Worm (Caenorhabditis elegans) whole organism, L1 larva: ENCODE results near the gene T11G6.5.

Experiments
- C04F5.9 ChIP-seq: sonication (generic microtip); optimal IDR thresholded peaks from 2 replicates; lab custom pipeline; 2016; ENCODE audit warnings: missing genetic modification characterization, missing compliant biosample characterization
- C16A3.4 ChIP-seq: fragments of 150-350 bp; optimal IDR thresholded peaks from 2 replicates; lab custom pipeline; 2014; ENCODE audit warnings: missing biosample characterization, missing genetic modification characterization
- aha-1 ChIP-seq: fragments of 150-350 bp; optimal IDR thresholded peaks from 2 replicates; lab custom pipeline; 2014; ENCODE audit warnings: missing biosample characterization, missing genetic modification characterization
- blmp-1 ChIP-seq: fragments of 150-350 bp; optimal IDR thresholded peaks from 2 replicates; lab custom pipeline; 2014; ENCODE audit warnings: missing biosample characterization, missing genetic modification characterization
- ceh-63 ChIP-seq: fragments of 200-800 bp; sonication (Bioruptor generic); optimal IDR thresholded peaks from 2 replicates; lab custom pipeline; 2018; ENCODE audit warnings: mild to moderate bottlenecking, missing genetic modification characterization, missing compliant biosample characterization
- ceh-82 ChIP-seq, 3 experiments: fragments of 150-350 bp in 1 of 3; sonication (generic microtip) in 2 of 3; optimal IDR thresholded peaks; 2 replicates each; lab custom pipeline; 2014 to 2017; ENCODE audit warnings: missing biosample characterization in 3 of 3, missing genetic modification characterization in 3 of 3
- ces-1 ChIP-seq: fragments of 150-350 bp; optimal IDR thresholded peaks from 2 replicates; lab custom pipeline; 2014; ENCODE audit warnings: missing biosample characterization, missing genetic modification reagents, missing genetic modification characterization
- dpl-1 ChIP-seq, 3 experiments: fragments of 150-350 bp in 2 of 3; sonication (generic microtip) in 1 of 3; optimal IDR thresholded peaks; 2 replicates each; lab custom pipeline; 2014 to 2017; ENCODE audit warnings: missing biosample characterization in 3 of 3, missing genetic modification characterization in 3 of 3, missing genetic modification reagents in 3 of 3
- dsc-1 ChIP-seq: sonication (generic microtip); optimal IDR thresholded peaks from 2 replicates; lab custom pipeline; 2016; ENCODE audit warnings: mild to moderate bottlenecking, missing genetic modification characterization, missing compliant biosample characterization
- efl-1 ChIP-seq, 4 experiments: fragments of 150-350 bp; optimal IDR thresholded peaks in 3 of 4; peaks in 1 of 4; 1 replicate in 1 of 4; 2 replicates in 3 of 4; lab custom pipeline; 2014; ENCODE audit warnings: missing biosample characterization in 2 of 4, missing genetic modification characterization in 2 of 4, missing genetic modification reagents in 2 of 4
- elt-3 ChIP-seq, 6 experiments: fragments of 150-350 bp in 1 of 6; sonication (generic microtip); optimal IDR thresholded peaks; 2 replicates each; lab custom pipeline; 2017 to 2018; ENCODE audit warnings: missing biosample characterization in 6 of 6, missing genetic modification characterization in 6 of 6, inconsistent platforms in 1 of 6
- fkh-10 ChIP-seq: sonication (generic microtip); optimal IDR thresholded peaks from 2 replicates; lab custom pipeline; 2017; ENCODE audit warnings: missing biosample characterization, missing genetic modification reagents, missing genetic modification characterization
- hlh-4 ChIP-seq: sonication (generic microtip); optimal IDR thresholded peaks from 2 replicates; lab custom pipeline; 2016; ENCODE audit warnings: mild to moderate bottlenecking, missing genetic modification characterization, missing compliant biosample characterization
- lin-14 ChIP-seq: fragments of 200-800 bp; sonication (Bioruptor generic); optimal IDR thresholded peaks from 2 replicates; lab custom pipeline; 2018; ENCODE audit warnings: mild to moderate bottlenecking, missing genetic modification characterization, moderate library complexity, missing compliant biosample characterization
- lin-15B ChIP-seq: fragments of 150-350 bp; sonication (generic microtip); optimal IDR thresholded peaks from 3 replicates; lab custom pipeline; 2014; ENCODE audit warnings: missing biosample characterization, missing genetic modification characterization
- lin-35 ChIP-seq, 2 experiments: fragments of 150-350 bp; optimal IDR thresholded peaks; 2 replicates each; lab custom pipeline; 2014; ENCODE audit warnings: missing biosample characterization in 2 of 2, missing genetic modification characterization in 2 of 2, missing genetic modification reagents in 2 of 2
- lsy-2 ChIP-seq, 2 experiments: fragments of 150-350 bp; optimal IDR thresholded peaks; 2 replicates each; lab custom pipeline; 2014; ENCODE audit warnings: missing biosample characterization in 2 of 2, missing genetic modification characterization in 2 of 2
- mdl-1 ChIP-seq, 2 experiments: fragments of 150-350 bp; optimal IDR thresholded peaks; 2 replicates each; lab custom pipeline; 2014 to 2017; ENCODE audit warnings: missing biosample characterization in 2 of 2, missing genetic modification characterization in 2 of 2, inconsistent platforms in 1 of 2
- mep-1 ChIP-seq: fragments of 150-350 bp; optimal IDR thresholded peaks from 2 replicates; lab custom pipeline; 2014; ENCODE audit warnings: missing biosample characterization, missing genetic modification characterization
- nhr-19 ChIP-seq: fragments of 200-800 bp; sonication (Bioruptor generic); conservative IDR thresholded peaks from 2 replicates; pipeline ENCODE4 v1.3.6; 2022; ENCODE audit warnings: missing genetic modification characterization, missing compliant biosample characterization
- nhr-20 ChIP-seq: sonication (generic microtip); optimal IDR thresholded peaks from 2 replicates; lab custom pipeline; 2016; ENCODE audit warnings: mild to moderate bottlenecking, missing genetic modification characterization, missing compliant biosample characterization
- nhr-28 ChIP-seq: fragments of 150-350 bp; optimal IDR thresholded peaks from 2 replicates; lab custom pipeline; 2014; ENCODE audit warnings: missing biosample characterization, missing genetic modification characterization
- nhr-47 ChIP-seq: sonication (generic microtip); optimal IDR thresholded peaks from 2 replicates; lab custom pipeline; 2016; ENCODE audit warnings: mild to moderate bottlenecking, missing genetic modification characterization, moderate library complexity, missing compliant biosample characterization
- nhr-71 ChIP-seq: sonication (generic microtip); optimal IDR thresholded peaks from 2 replicates; lab custom pipeline; 2016; ENCODE audit warnings: mild to moderate bottlenecking, missing genetic modification characterization, moderate library complexity, missing compliant biosample characterization
- nhr-76 ChIP-seq: sonication (generic microtip); optimal IDR thresholded peaks from 2 replicates; lab custom pipeline; 2017; ENCODE audit warnings: missing biosample characterization, missing genetic modification characterization
- nhr-85 ChIP-seq: sonication (generic microtip); peaks from one replicate; lab custom pipeline; 2016; ENCODE audit warnings: missing genetic modification characterization, inconsistent platforms, missing compliant biosample characterization
- skn-1 ChIP-seq: fragments of 150-350 bp; optimal IDR thresholded peaks from 2 replicates; lab custom pipeline; 2014; ENCODE audit warnings: missing biosample characterization, missing genetic modification characterization
- snpc-4 ChIP-seq: fragments of 150-350 bp; optimal IDR thresholded peaks from 2 replicates; lab custom pipeline; 2014; ENCODE audit warnings: missing biosample characterization, missing genetic modification characterization
- snu-23 ChIP-seq: sonication (generic microtip); optimal IDR thresholded peaks from 2 replicates; lab custom pipeline; 2016; ENCODE audit warnings: missing genetic modification characterization, missing compliant biosample characterization
- tbx-2 ChIP-seq: sonication (generic microtip); optimal IDR thresholded peaks from 2 replicates; lab custom pipeline; 2016; ENCODE audit warnings: missing genetic modification characterization, missing compliant biosample characterization
- tlp-1 ChIP-seq: fragments of 150-350 bp; optimal IDR thresholded peaks from 2 replicates; lab custom pipeline; 2014; ENCODE audit warnings: missing biosample characterization, missing genetic modification characterization
- unc-30 ChIP-seq: sonication (generic microtip); optimal IDR thresholded peaks from 2 replicates; lab custom pipeline; 2017; ENCODE audit warnings: missing biosample characterization, missing genetic modification characterization
- unc-62 ChIP-seq: fragments of 150-350 bp; optimal IDR thresholded peaks from 2 replicates; lab custom pipeline; 2014; ENCODE audit warnings: missing biosample characterization, missing genetic modification reagents, missing genetic modification characterization
- vab-15 ChIP-seq: sonication (generic microtip); optimal IDR thresholded peaks from 2 replicates; lab custom pipeline; 2017; ENCODE audit warnings: missing genotype, mild to moderate bottlenecking, missing genetic modification characterization, missing compliant biosample characterization
- zip-4 ChIP-seq: fragments of 200-800 bp; sonication (Bioruptor generic); optimal IDR thresholded peaks from 2 replicates; lab custom pipeline; 2018; ENCODE audit warnings: mild to moderate bottlenecking, missing genetic modification characterization, moderate library complexity, missing compliant biosample characterization

The T11G6.5 gene

ce11 chrIV:10858300-10859016 lies 15.9 kb upstream of the T11G6.5 start, which contains the start of the genes T11G6.2 and hars-1:
Gene T11G6.2, minus strand, starts transcription at chrIV:10858496.
Gene hars-1, plus strand, starts transcription at chrIV:10858957.
- no peak for TF ChIP-seq lin-15B (tag; lab: Kevin White, UChicago)
- TF ChIP-seq dsc-1 (tag; lab: Kevin White, UChicago): no peak
- no peak for TF ChIP-seq nhr-76 (tag; lab: Kevin White, UChicago)
- peak; percentile 29 for TF ChIP-seq snu-23 (GFP tag; lab: Kevin White, UChicago)
- no peak for TF ChIP-seq nhr-28 (tag; lab: Kevin White, UChicago)
- TF ChIP-seq unc-62 (GFP tag; lab: Kevin White, UChicago): no peak
- TF ChIP-seq ceh-82 (tag; optimal IDR thresholded peaks at IDR 0.05; lab: Kevin White, UChicago): no peak
- peak in 1 of 2 experiments; percentile 34 for TF ChIP-seq efl-1 (optimal IDR thresholded peaks at IDR 0.05; lab: Kevin White, UChicago)
- peak in 1 of 2 experiments; percentile 22 for TF ChIP-seq efl-1 (GFP tag; optimal IDR thresholded peaks at IDR 0.05 in 1 of 2; lab: Kevin White, UChicago)
- TF ChIP-seq lsy-2 (tag; optimal IDR thresholded peaks at IDR 0.05; lab: Kevin White, UChicago): peak in 1 of 2 experiments; percentile 52
- TF ChIP-seq tlp-1 (tag; lab: Kevin White, UChicago): no peak
- TF ChIP-seq dpl-1 (GFP tag; optimal IDR thresholded peaks at IDR 0.05; lab: Kevin White, UChicago): peak; percentile 8 to 32 (median 13)
- peak; percentile 43 for TF ChIP-seq blmp-1 (tag; lab: Kevin White, UChicago)
- peak; percentile 2 for TF ChIP-seq mep-1 (tag; lab: Kevin White, UChicago)
- TF ChIP-seq aha-1 (tag; lab: Kevin White, UChicago): no peak
- peak; percentile 56 for TF ChIP-seq lin-14 (GFP tag; lab: Kevin White, UChicago)
- peak in 1 of 2 experiments; percentile 61 for TF ChIP-seq mdl-1 (tag; optimal IDR thresholded peaks at IDR 0.05; lab: Kevin White, UChicago)
- TF ChIP-seq ces-1 (GFP tag; lab: Kevin White, UChicago): no peak
- TF ChIP-seq elt-3 (tag; optimal IDR thresholded peaks at IDR 0.05; lab: Kevin White, UChicago): peak in 1 of 6 experiments; percentile 41
- peak; percentile 37 for TF ChIP-seq C16A3.4 (tag; lab: Kevin White, UChicago)
- TF ChIP-seq zip-4: no peak
- TF ChIP-seq lin-35 (GFP tag; optimal IDR thresholded peaks at IDR 0.05; lab: Kevin White, UChicago): peak; percentile 24 to 58
- peak; percentile 55 for TF ChIP-seq skn-1 (tag; lab: Kevin White, UChicago)

- no peak for TF ChIP-seq C04F5.9 (tag; lab: Kevin White, UChicago)
- TF ChIP-seq snpc-4 (tag; lab: Kevin White, UChicago): no peak
- TF ChIP-seq vab-15 (tag; lab: Kevin White, UChicago): no peak
- TF ChIP-seq fkh-10 (GFP tag; lab: Kevin White, UChicago): no peak
- no peak for TF ChIP-seq nhr-19 (GFP tag; lab: Robert Waterston, UW)
- no peak for TF ChIP-seq nhr-47
These were observed 13.4 kb upstream of the T11G6.5 start for ce11 chrIV:10855946-10856345.

DNA sequence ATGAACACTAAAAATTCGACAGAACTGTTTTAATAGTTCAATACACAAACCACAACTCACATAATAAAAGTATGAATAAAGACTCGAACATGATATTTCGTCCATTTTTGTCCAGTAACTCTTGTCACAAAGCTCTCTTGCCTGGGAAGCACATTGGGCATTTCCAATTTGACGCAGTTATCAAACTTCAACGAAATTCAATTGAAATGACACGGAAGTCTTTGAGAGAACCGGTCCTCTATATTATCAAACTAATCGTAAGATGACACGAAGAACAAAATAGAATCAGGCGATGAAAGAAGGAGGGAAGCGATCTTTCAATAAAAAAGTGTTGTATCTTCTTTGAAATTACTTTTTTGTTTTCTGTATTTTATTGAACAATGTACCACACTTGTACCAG lies 12.5 kb upstream of the T11G6.5 start, which contains the start of gene T11G6.3:
Gene T11G6.3, minus strand, starts transcription at position 189 of the 400 bp plus-strand sequence.
- TF ChIP-seq nhr-85 (tag; lab: Kevin White, UChicago): peak; percentile 66
- TF ChIP-seq nhr-20: peak; percentile 19
- peak; percentile 4 for TF ChIP-seq nhr-71 (tag; lab: Kevin White, UChicago)
- no peak for TF ChIP-seq unc-30 (tag; lab: Kevin White, UChicago)
- peak in 1 of 2 experiments; percentile 7 for TF ChIP-seq lsy-2 (tag; optimal IDR thresholded peaks at IDR 0.05; lab: Kevin White, UChicago)
- TF ChIP-seq elt-3 (tag; optimal IDR thresholded peaks at IDR 0.05; lab: Kevin White, UChicago): peak in 2 of 6 experiments; percentile 2 to 19
- TF ChIP-seq tbx-2 (tag; lab: Kevin White, UChicago): peak; percentile 17
- peak; percentile 34 for TF ChIP-seq blmp-1 (tag; lab: Kevin White, UChicago)
- TF ChIP-seq snu-23 (GFP tag; lab: Kevin White, UChicago): peak; percentile 19
- peak; percentile 41 for TF ChIP-seq lin-14 (GFP tag; lab: Kevin White, UChicago)
- no peak for TF ChIP-seq hlh-4 (tag; lab: Kevin White, UChicago)
- no peak for TF ChIP-seq ceh-63 (GFP tag; lab: Kevin White, UChicago)
